Worm (Caenorhabditis elegans) whole organism, L4/young adult: ENCODE measurements around the gene cyn-3.

Experiments
- W03F9.2 ChIP-seq: fragments of 150-350 bp; optimal IDR thresholded peaks from 2 replicates; lab custom pipeline; 2014; ENCODE audit warnings: missing biosample characterization, missing genetic modification characterization
- him-1 ChIP-seq: sonication (generic microtip); optimal IDR thresholded peaks from 2 replicates; lab custom pipeline; 2016; ENCODE audit warnings: missing genotype, missing genetic modification reagents, missing genetic modification characterization, missing compliant biosample characterization

DNA sequence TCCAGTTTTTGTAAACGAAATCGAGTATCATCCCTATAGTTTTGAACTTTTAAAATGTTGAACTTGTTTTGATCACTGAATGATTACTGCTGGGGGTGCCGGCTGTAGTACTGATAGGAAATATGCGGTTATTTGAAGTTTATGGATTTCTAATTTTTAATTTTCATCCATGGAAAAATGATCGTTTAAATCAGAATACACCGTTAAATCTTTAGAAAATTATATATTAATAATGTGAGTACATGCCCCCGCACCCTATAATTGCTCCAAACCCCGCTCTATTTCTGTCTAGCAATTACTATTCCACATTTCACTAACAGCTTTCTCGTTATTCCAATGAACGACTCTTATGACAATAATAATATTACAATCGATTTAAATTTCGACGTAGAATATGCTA lies 10.0 kb downstream of the cyn-3 start, which contains the start of gene Y75B12B.10:
- TF ChIP-seq him-1 (tag; lab: Kevin White, UChicago) = no peak
- no peak for TF ChIP-seq W03F9.2 (tag; lab: Kevin White, UChicago)
